Worm (Caenorhabditis elegans): ENCODE measurements around the gene cox-6B.

ce11 chrIII:2756260-2756659 is 56.8 kb downstream of the cox-6B start, which contains the start of gene gldi-9:
- TF ChIP-seq lim-6 (tag; optimal IDR thresholded peaks at IDR 0.05) (no peak), ceh-24 (tag; optimal IDR thresholded peaks at IDR 0.05) (no peak), lin-11 (tag; optimal IDR thresholded peaks at IDR 0.05) (no peak), ceh-2 (tag; optimal IDR thresholded peaks at IDR 0.05) (no peak), ceh-9 (tag; optimal IDR thresholded peaks at IDR 0.05) (no peak), pros-1 (tag; optimal IDR thresholded peaks at IDR 0.05) (no peak), nfya-1 (tag; optimal IDR thresholded peaks at IDR 0.05) (no peak), fax-1 (tag; optimal IDR thresholded peaks at IDR 0.05) (no peak), hlh-15 (tag; optimal IDR thresholded peaks at IDR 0.05) (no peak), hlh-8 (tag; optimal IDR thresholded peaks at IDR 0.05) (no peak), ceh-14 (tag; optimal IDR thresholded peaks at IDR 0.05) (no peak), rnt-1 (tag; optimal IDR thresholded peaks at IDR 0.05) (no peak), che-1 (tag; optimal IDR thresholded peaks at IDR 0.05) (no peak)
